Worm (Caenorhabditis elegans) whole organism, young adult: Measurements from ENCODE around the gene B0546.3.

Experiments used
- B0261.1 ChIP-seq: sonication (generic microtip); optimal IDR thresholded peaks from 2 replicates; lab custom pipeline; 2016; ENCODE audit warnings: mild to moderate bottlenecking, missing genetic modification characterization, moderate library complexity, missing compliant biosample characterization
- D2030.7 ChIP-seq: fragments of 200-800 bp; sonication (Bioruptor generic); IDR thresholded peaks from 2 replicates; pipeline ENCODE4 v1.3.6; 2022; ENCODE audit warnings: missing genetic modification reagents, missing genetic modification characterization, missing compliant biosample characterization
- F22D6.2 ChIP-seq: sonication (generic microtip); optimal IDR thresholded peaks from 2 replicates; lab custom pipeline; 2016; ENCODE audit warnings: mild to moderate bottlenecking, missing genetic modification characterization, missing compliant biosample characterization
- F33H1.4 ChIP-seq: fragments of 200-800 bp; sonication (Bioruptor generic); IDR thresholded peaks from 2 replicates; pipeline ENCODE4 v1.3.6; 2022; ENCODE audit warnings: missing genetic modification reagents, missing genetic modification characterization, missing compliant biosample characterization
- K11D2.4 ChIP-seq: fragments of 200-800 bp; sonication (Bioruptor generic); IDR thresholded peaks from 2 replicates; pipeline ENCODE4 v1.3.6; 2022; ENCODE audit warnings: missing genetic modification reagents, missing genetic modification characterization, missing compliant biosample characterization
- Y53G8AR.9 ChIP-seq: fragments of 200-800 bp; sonication (Bioruptor generic); conservative IDR thresholded peaks from 2 replicates; pipeline ENCODE4 v1.3.6; 2022; ENCODE audit warnings: missing genetic modification reagents, missing genetic modification characterization, missing compliant biosample characterization
- akir-1 ChIP-seq: fragments of 200-800 bp; sonication (Bioruptor generic); optimal IDR thresholded peaks from 2 replicates; lab custom pipeline; 2018; ENCODE audit warnings: mild to moderate bottlenecking, missing genetic modification characterization, moderate library complexity, missing compliant biosample characterization
- ama-1 ChIP-seq, 3 experiments: fragments of 150-350 bp in 1 of 3; sonication (generic microtip) in 2 of 3; optimal IDR thresholded peaks; 2 replicates each; lab custom pipeline; 2014 to 2018; ENCODE audit warnings: missing biosample characterization in 2 of 3, missing genetic modification characterization in 2 of 3, missing genetic modification reagents in 2 of 3
- attf-3 ChIP-seq: fragments of 200-800 bp; sonication (Bioruptor generic); conservative IDR thresholded peaks from 2 replicates; pipeline ENCODE4 v1.3.6; 2022; ENCODE audit warnings: missing genetic modification reagents, missing genetic modification characterization, missing compliant biosample characterization
- attf-5 ChIP-seq: fragments of 200-800 bp; sonication (Bioruptor generic); optimal IDR thresholded peaks from 2 replicates; lab custom pipeline; 2018; ENCODE audit warnings: mild to moderate bottlenecking, missing genetic modification characterization, missing compliant biosample characterization
- cebp-1 ChIP-seq, 2 experiments: fragments of 200-800 bp in 1 of 2; sonication (Bioruptor generic) in 1 of 2; sonication (generic microtip) in 1 of 2; IDR thresholded peaks in 1 of 2; optimal IDR thresholded peaks in 1 of 2; 2 replicates each; pipeline versions ENCODE4 v1.3.6 to Lab custom; 2017 to 2022; ENCODE audit warnings: missing compliant biosample characterization in 2 of 2, missing genetic modification characterization in 2 of 2, mild to moderate bottlenecking in 1 of 2, missing genetic modification reagents in 1 of 2, moderate library complexity in 1 of 2
- ceh-40 ChIP-seq: fragments of 200-800 bp; sonication (Bioruptor generic); IDR thresholded peaks from 2 replicates; pipeline ENCODE4 v1.3.6; 2022; ENCODE audit warnings: missing genetic modification characterization, missing compliant biosample characterization
- die-1 ChIP-seq: sonication (generic microtip); optimal IDR thresholded peaks from 2 replicates; lab custom pipeline; 2016; ENCODE audit warnings: missing genotype, mild to moderate bottlenecking, missing genetic modification characterization, missing compliant biosample characterization
- dpl-1 ChIP-seq: fragments of 150-350 bp; optimal IDR thresholded peaks from 2 replicates; lab custom pipeline; 2014; ENCODE audit warnings: missing biosample characterization, missing genetic modification reagents, missing genetic modification characterization
- egrh-3 ChIP-seq: fragments of 200-800 bp; sonication (Bioruptor generic); IDR thresholded peaks from 2 replicates; pipeline ENCODE4 v1.3.6; 2022; ENCODE audit warnings: missing genetic modification reagents, missing genetic modification characterization, missing compliant biosample characterization
- ekl-4 ChIP-seq: fragments of 200-800 bp; sonication (Bioruptor generic); IDR thresholded peaks from 2 replicates; pipeline ENCODE4 v1.3.6; 2022; ENCODE audit warnings: missing genetic modification reagents, missing genetic modification characterization, missing compliant biosample characterization
- hmg-1.2 ChIP-seq: fragments of 200-800 bp; sonication (Bioruptor generic); IDR thresholded peaks from 2 replicates; pipeline ENCODE4 v1.3.6; 2022; ENCODE audit warnings: missing genetic modification reagents, missing genetic modification characterization, missing compliant biosample characterization
- hrde-1 ChIP-seq: sonication (generic microtip); optimal IDR thresholded peaks from 2 replicates; lab custom pipeline; 2016; ENCODE audit warnings: missing genetic modification characterization, mild to moderate bottlenecking, missing compliant biosample characterization, moderate library complexity, missing genotype, missing genetic modification reagents, borderline replicate concordance
- lag-1 ChIP-seq: fragments of 200-800 bp; sonication (Bioruptor generic); IDR thresholded peaks from 2 replicates; pipeline ENCODE4 v1.3.6; 2022; ENCODE audit warnings: missing genetic modification reagents, missing genetic modification characterization, missing compliant biosample characterization
- let-526 ChIP-seq: fragments of 200-800 bp; sonication (Bioruptor generic); IDR thresholded peaks from 2 replicates; pipeline ENCODE4 v1.3.6; 2022; ENCODE audit warnings: missing genetic modification reagents, missing genetic modification characterization, missing compliant biosample characterization
- let-607 ChIP-seq, 2 experiments: fragments of 200-800 bp in 1 of 2; sonication (Bioruptor generic) in 1 of 2; sonication (generic microtip) in 1 of 2; optimal IDR thresholded peaks; 2 replicates each; lab custom pipeline; 2016 to 2018; ENCODE audit warnings: mild to moderate bottlenecking in 2 of 2, missing compliant biosample characterization in 2 of 2, missing genetic modification characterization in 2 of 2, moderate library complexity in 2 of 2, missing genotype in 1 of 2
- lin-35 ChIP-seq, 3 experiments: fragments of 150-350 bp in 2 of 3; sonication (generic microtip) in 1 of 3; optimal IDR thresholded peaks; 2 replicates each; lab custom pipeline; 2014 to 2018; ENCODE audit warnings: missing biosample characterization in 3 of 3, missing genetic modification characterization in 3 of 3, missing genetic modification reagents in 3 of 3
- lin-54 ChIP-seq: fragments of 200-800 bp; sonication (Bioruptor generic); optimal IDR thresholded peaks from 2 replicates; lab custom pipeline; 2018; ENCODE audit warnings: mild to moderate bottlenecking, missing genetic modification characterization, missing compliant biosample characterization
- lsl-1 ChIP-seq: fragments of 200-800 bp; sonication (Bioruptor generic); optimal IDR thresholded peaks from 2 replicates; lab custom pipeline; 2018; ENCODE audit warnings: mild to moderate bottlenecking, missing genetic modification characterization, moderate library complexity, missing compliant biosample characterization
- lsy-27 ChIP-seq: sonication (generic microtip); optimal IDR thresholded peaks from 2 replicates; lab custom pipeline; 2017; ENCODE audit warnings: missing genetic modification characterization, mild to moderate bottlenecking, missing compliant biosample characterization, antibody characterized with exemption, missing genotype, borderline replicate concordance; ENCODE audit not compliant: insufficient read depth
- madf-8 ChIP-seq: fragments of 200-800 bp; sonication (Bioruptor generic); conservative IDR thresholded peaks from 2 replicates; pipeline ENCODE4 v1.3.6; 2022; ENCODE audit warnings: missing genetic modification reagents, missing genetic modification characterization, missing compliant biosample characterization
- mcd-1 ChIP-seq: fragments of 200-800 bp; sonication (Bioruptor generic); IDR thresholded peaks from 2 replicates; pipeline ENCODE4 v1.3.6; 2022; ENCODE audit warnings: missing genetic modification reagents, missing genetic modification characterization, missing compliant biosample characterization
- mes-4 ChIP-seq: sonication (generic microtip); optimal IDR thresholded peaks from 2 replicates; lab custom pipeline; 2016; ENCODE audit warnings: missing genotype, missing genetic modification characterization, missing compliant biosample characterization
- pha-4 ChIP-seq: fragments of 150-350 bp; sonication (generic microtip); optimal IDR thresholded peaks from 2 replicates; lab custom pipeline; 2014; ENCODE audit warnings: missing biosample characterization, missing genetic modification reagents, missing genetic modification characterization
- rcor-1 ChIP-seq: fragments of 200-800 bp; sonication (Bioruptor generic); IDR thresholded peaks from 2 replicates; pipeline ENCODE4 v1.3.6; 2022; ENCODE audit warnings: missing genetic modification reagents, missing genetic modification characterization, missing compliant biosample characterization
- rec-8 ChIP-seq, 2 experiments: sonication (generic microtip); optimal IDR thresholded peaks; 2 replicates each; lab custom pipeline; 2016; ENCODE audit warnings: mild to moderate bottlenecking in 2 of 2, missing genetic modification characterization in 2 of 2, missing genetic modification reagents in 2 of 2, missing genotype in 2 of 2, missing biosample characterization in 1 of 2, missing compliant biosample characterization in 1 of 2, moderate library complexity in 1 of 2
- rpc-1 ChIP-seq, 2 experiments: fragments of 150-350 bp in 1 of 2; sonication (generic microtip) in 1 of 2; optimal IDR thresholded peaks; 2 replicates each; lab custom pipeline; 2014 to 2018; ENCODE audit warnings: missing biosample characterization in 1 of 2, missing genetic modification characterization in 1 of 2, missing genetic modification reagents in 1 of 2, missing genotype in 1 of 2
- sdz-38 ChIP-seq: sonication (generic microtip); optimal IDR thresholded peaks from 2 replicates; lab custom pipeline; 2016; ENCODE audit warnings: missing genotype, missing genetic modification characterization, missing compliant biosample characterization
- snpc-1.3 ChIP-seq: sonication (generic microtip); optimal IDR thresholded peaks from 2 replicates; lab custom pipeline; 2017; ENCODE audit warnings: missing genetic modification characterization, mild to moderate bottlenecking, missing compliant biosample characterization, antibody characterized with exemption, moderate library complexity, missing genotype, missing genetic modification reagents; ENCODE audit not compliant: insufficient read depth
- tbp1 ChIP-seq: fragments of 200-800 bp; sonication (Bioruptor generic); optimal IDR thresholded peaks from 2 replicates; lab custom pipeline; 2018; ENCODE audit warnings: mild to moderate bottlenecking, missing genetic modification characterization, missing compliant biosample characterization
- tbx-9 ChIP-seq: sonication (generic microtip); optimal IDR thresholded peaks from 2 replicates; lab custom pipeline; 2016; ENCODE audit warnings: borderline replicate concordance, missing genetic modification characterization, inconsistent platforms, missing compliant biosample characterization
- zim-3 ChIP-seq: sonication (generic microtip); optimal IDR thresholded peaks from 2 replicates; lab custom pipeline; 2017; ENCODE audit warnings: mild to moderate bottlenecking, missing genetic modification characterization, moderate library complexity, missing compliant biosample characterization
- ztf-22 ChIP-seq: fragments of 200-800 bp; sonication (Bioruptor generic); optimal IDR thresholded peaks from 2 replicates; lab custom pipeline; 2018; ENCODE audit warnings: mild to moderate bottlenecking, missing genetic modification characterization, moderate library complexity, missing compliant biosample characterization
- ztf-3 ChIP-seq: fragments of 200-800 bp; sonication (Bioruptor generic); optimal IDR thresholded peaks from 2 replicates; lab custom pipeline; 2018; ENCODE audit warnings: mild to moderate bottlenecking, missing genetic modification characterization, missing compliant biosample characterization

The B0546.3 gene

ce11 chrIV:3385337-3386215, 2.9 kb upstream of the B0546.3 start, which contains the start of gene mai-2 (continued):
- TF ChIP-seq rcor-1 (GFP tag; lab: Robert Waterston, UW) (no peak), Y53G8AR.9 (GFP tag; lab: Robert Waterston, UW) (no peak), F33H1.4 (peak; percentile 24; the same call in 1 of the 2 replicates), let-607 (tag; optimal IDR thresholded peaks at IDR 0.05; lab: Kevin White, UChicago) (no peak), die-1 (no peak), lin-54 (GFP tag; lab: Kevin White, UChicago) (peak; percentile 61), madf-8 (no peak), lsl-1 (GFP tag; lab: Kevin White, UChicago) (no peak), ama-1 (optimal IDR thresholded peaks at IDR 0.05; lab: Kevin White, UChicago) (peak; percentile 67), ama-1 (GFP tag; optimal IDR thresholded peaks at IDR 0.05; lab: Kevin White, UChicago) (no peak), tbp1 (GFP tag; lab: Kevin White, UChicago) (peak; percentile 25), rpc-1 (optimal IDR thresholded peaks at IDR 0.05; lab: Kevin White, UChicago) (no peak), rpc-1 (tag; optimal IDR thresholded peaks at IDR 0.05; lab: Kevin White, UChicago) (no peak), mes-4 (no peak), B0261.1 (tag; lab: Kevin White, UChicago) (no peak), K11D2.4 (GFP tag; lab: Robert Waterston, UW) (no peak), hmg-1.2 (GFP tag; lab: Robert Waterston, UW) (peak; percentile 41), tbx-9 (tag; lab: Kevin White, UChicago) (no peak), hrde-1 (tag; lab: Kevin White, UChicago) (no peak), rec-8 (tag; optimal IDR thresholded peaks at IDR 0.05; lab: Kevin White, UChicago) (no peak), snpc-1.3 (tag; lab: Kevin White, UChicago) (no peak), lag-1 (GFP tag; lab: Robert Waterston, UW) (no peak), mcd-1 (GFP tag; lab: Robert Waterston, UW) (peak; percentile 52), ekl-4 (0 out of 2 replicates have a peak, but pooled peaks have one; percentile 23), lsy-27 (tag; lab: Kevin White, UChicago) (no peak), attf-5 (GFP tag; lab: Kevin White, UChicago) (peak; percentile 51), ztf-3 (no peak), zim-3 (tag; lab: Kevin White, UChicago) (no peak), F22D6.2 (tag; lab: Kevin White, UChicago) (no peak), egrh-3 (GFP tag; lab: Robert Waterston, UW) (peak; percentile 94), sdz-38 (tag; lab: Kevin White, UChicago) (no peak), ztf-22 (GFP tag; lab: Kevin White, UChicago) (no peak), dpl-1 (GFP tag; lab: Kevin White, UChicago) (peak; percentile 43), lin-35 (GFP tag; optimal IDR thresholded peaks at IDR 0.05; lab: Kevin White, UChicago) (peak in 1 of 3 experiments; percentile 82), D2030.7 (no peak; the same call in 1 of the 2 replicates), pha-4 (tag; lab: Kevin White, UChicago) (no peak), let-526 (GFP tag; lab: Robert Waterston, UW) (0 out of 2 replicates have a peak, but pooled peaks have one; percentile 9), cebp-1 (GFP tag; IDR thresholded peaks at IDR 0.05; lab: Robert Waterston, UW) (no peak), cebp-1 (tag; optimal IDR thresholded peaks at IDR 0.05; lab: Kevin White, UChicago) (peak; percentile 41), ceh-40 (GFP tag; lab: Robert Waterston, UW) (no peak), akir-1 (GFP tag; lab: Kevin White, UChicago) (no peak), attf-3 (GFP tag; lab: Robert Waterston, UW) (0 out of 2 replicates have a peak, but pooled peaks have one; percentile 10)
